Worm (Caenorhabditis elegans): ENCODE measurements around the gene acp-4.

The acp-4 gene

ce11 chrII:8399064-8399463 lies 35.8 kb downstream of the acp-4 start, which contains the start of gene dod-23:
Gene dod-23, minus strand, starts transcription at chrII:8399164.
- TF ChIP-seq D2030.7 (GFP tag; IDR thresholded peaks at IDR 0.05) (no peak), tbx-9 (tag; optimal IDR thresholded peaks at IDR 0.05; ENCODE audit: borderline replicate concordance) (no peak), T26A5.8 (tag; optimal IDR thresholded peaks at IDR 0.05) (no peak), Y53F4B.3 (GFP tag; IDR thresholded peaks at IDR 0.05) (no peak), unc-130 (GFP tag; optimal IDR thresholded peaks at IDR 0.05) (no peak), sptf-2 (GFP tag; optimal IDR thresholded peaks at IDR 0.05) (no peak), ccch-3 (GFP tag; optimal IDR thresholded peaks at IDR 0.05) (no peak), chd-7 (tag; optimal IDR thresholded peaks at IDR 0.05) (no peak), egrh-3 (GFP tag; IDR thresholded peaks at IDR 0.05) (no peak), unc-62 (GFP tag; optimal IDR thresholded peaks at IDR 0.05) (no peak)

- no peak for TF ChIP-seq madf-3 (GFP tag; IDR thresholded peaks at IDR 0.05)
- TF ChIP-seq madf-6 (GFP tag; IDR thresholded peaks at IDR 0.05) = no peak
- no peak for TF ChIP-seq ztf-28 (GFP tag; IDR thresholded peaks at IDR 0.05)
- no peak for TF ChIP-seq T07F8.4 (tag; optimal IDR thresholded peaks at IDR 0.05)
- TF ChIP-seq ceh-100 (GFP tag; IDR thresholded peaks at IDR 0.05) = no peak
- no peak for TF ChIP-seq lin-54 (GFP tag; optimal IDR thresholded peaks at IDR 0.05)
- no peak for TF ChIP-seq Y56A3A.18 (GFP tag; IDR thresholded peaks at IDR 0.05)
- TF ChIP-seq ama-1 (optimal IDR thresholded peaks at IDR 0.05) = no peak
- no peak for TF ChIP-seq ama-1 (GFP tag; optimal IDR thresholded peaks at IDR 0.05)
- TF ChIP-seq aptf-2 (GFP tag; conservative IDR thresholded peaks at IDR 0.05) = no peak
- no peak for TF ChIP-seq F57A8.1 (GFP tag; optimal IDR thresholded peaks at IDR 0.05)
- TF ChIP-seq K12H6.12 (tag; optimal IDR thresholded peaks at IDR 0.05) = no peak
- TF ChIP-seq athp-1 (tag; optimal IDR thresholded peaks at IDR 0.05) = no peak
- TF ChIP-seq hlh-26 (GFP tag; conservative IDR thresholded peaks at IDR 0.05) = no peak
- no peak for TF ChIP-seq nfya-2 (GFP tag; IDR thresholded peaks at IDR 0.05)
- no peak for TF ChIP-seq F39B2.1 (GFP tag; IDR thresholded peaks at IDR 0.05)
- no peak for TF ChIP-seq ceh-40 (GFP tag; IDR thresholded peaks at IDR 0.05)
These were observed 38.9 kb downstream of the acp-4 start, which contains the start of gene F49E12.7 for ce11 chrII:8396041-8396440. Gene F49E12.7, minus strand, starts transcription at chrII:8396141.

- TF ChIP-seq ceh-79 (tag; optimal IDR thresholded peaks at IDR 0.05) (no peak), ztf-6 (GFP tag; IDR thresholded peaks at IDR 0.05) (no peak), snpc-3.4 (tag; optimal IDR thresholded peaks at IDR 0.05) (no peak), K12H6.12 (tag; optimal IDR thresholded peaks at IDR 0.05) (no peak), attf-3 (GFP tag; conservative IDR thresholded peaks at IDR 0.05) (no peak), B0035.1 (tag; optimal IDR thresholded peaks at IDR 0.05) (no peak), madf-3 (GFP tag; IDR thresholded peaks at IDR 0.05) (no peak), dox-1 (GFP tag; IDR thresholded peaks at IDR 0.05) (no peak), atf-7 (tag; optimal IDR thresholded peaks at IDR 0.05) (no peak), F57A8.1 (GFP tag; optimal IDR thresholded peaks at IDR 0.05) (no peak), lin-26 (GFP tag; IDR thresholded peaks at IDR 0.05) (no peak), bed-1 (GFP tag; IDR thresholded peaks at IDR 0.05) (no peak), F55B11.4 (tag; optimal IDR thresholded peaks at IDR 0.05; ENCODE audit: borderline replicate concordance, insufficient read depth) (no peak), aptf-3 (GFP tag; IDR thresholded peaks at IDR 0.05) (no peak), K11D2.4 (GFP tag; IDR thresholded peaks at IDR 0.05) (no peak), hrde-1 (tag; optimal IDR thresholded peaks at IDR 0.05; ENCODE audit: borderline replicate concordance) (no peak), lsy-27 (tag; optimal IDR thresholded peaks at IDR 0.05; ENCODE audit: borderline replicate concordance, insufficient read depth) (no peak), lsl-1 (GFP tag; optimal IDR thresholded peaks at IDR 0.05) (no peak), C17E4.6 (GFP tag; IDR thresholded peaks at IDR 0.05) (no peak)
These were observed 40.7 kb downstream of the acp-4 start, which contains the start of gene F49E12.8 for ce11 chrII:8394205-8394604. Gene F49E12.8, minus strand, starts transcription at chrII:8394305.
